Fruit fly (Drosophila melanogaster): ENCODE data around the gene CG34437.

dm6 chr3R:28264673-28265072, 18.8 kb upstream of the CG34437 start, which contains the start of gene CG43124:
- TF ChIP-seq Dll (optimal IDR thresholded peaks at IDR 0.05) (no peak), pan (optimal IDR thresholded peaks at IDR 0.05) (no peak), EcR (GFP tag; optimal IDR thresholded peaks at IDR 0.05) (no peak)

Measured in whole organism.